Worm (Caenorhabditis elegans) whole organism, L1 larva: ENCODE results near the gene T09F3.7.

Experiments used
- C16A3.4 ChIP-seq: fragments of 150-350 bp; optimal IDR thresholded peaks from 2 replicates; lab custom pipeline; 2014; ENCODE audit warnings: missing biosample characterization, missing genetic modification characterization
- aha-1 ChIP-seq: fragments of 150-350 bp; optimal IDR thresholded peaks from 2 replicates; lab custom pipeline; 2014; ENCODE audit warnings: missing biosample characterization, missing genetic modification characterization
- aly-2 ChIP-seq: fragments of 150-350 bp; optimal IDR thresholded peaks from 2 replicates; lab custom pipeline; 2014; ENCODE audit warnings: missing biosample characterization, missing genetic modification characterization
- blmp-1 ChIP-seq: fragments of 150-350 bp; optimal IDR thresholded peaks from 2 replicates; lab custom pipeline; 2014; ENCODE audit warnings: missing biosample characterization, missing genetic modification characterization
- ceh-8 ChIP-seq: fragments of 200-800 bp; sonication (Bioruptor generic); optimal IDR thresholded peaks from 2 replicates; lab custom pipeline; 2018; ENCODE audit warnings: mild to moderate bottlenecking, missing genetic modification characterization, moderate library complexity, missing compliant biosample characterization
- ceh-82 ChIP-seq, 3 experiments: fragments of 150-350 bp in 1 of 3; sonication (generic microtip) in 2 of 3; optimal IDR thresholded peaks; 2 replicates each; lab custom pipeline; 2014 to 2017; ENCODE audit warnings: missing biosample characterization in 3 of 3, missing genetic modification characterization in 3 of 3
- ces-1 ChIP-seq: fragments of 150-350 bp; optimal IDR thresholded peaks from 2 replicates; lab custom pipeline; 2014; ENCODE audit warnings: missing biosample characterization, missing genetic modification reagents, missing genetic modification characterization
- dpl-1 ChIP-seq, 3 experiments: fragments of 150-350 bp in 2 of 3; sonication (generic microtip) in 1 of 3; optimal IDR thresholded peaks; 2 replicates each; lab custom pipeline; 2014 to 2017; ENCODE audit warnings: missing biosample characterization in 3 of 3, missing genetic modification characterization in 3 of 3, missing genetic modification reagents in 3 of 3
- dsc-1 ChIP-seq: sonication (generic microtip); optimal IDR thresholded peaks from 2 replicates; lab custom pipeline; 2016; ENCODE audit warnings: mild to moderate bottlenecking, missing genetic modification characterization, missing compliant biosample characterization
- efl-1 ChIP-seq, 4 experiments: fragments of 150-350 bp; optimal IDR thresholded peaks in 3 of 4; peaks in 1 of 4; 1 replicate in 1 of 4; 2 replicates in 3 of 4; lab custom pipeline; 2014; ENCODE audit warnings: missing biosample characterization in 2 of 4, missing genetic modification characterization in 2 of 4, missing genetic modification reagents in 2 of 4
- efl-3 ChIP-seq: fragments of 200-800 bp; sonication (Bioruptor generic); optimal IDR thresholded peaks from 2 replicates; lab custom pipeline; 2018; ENCODE audit warnings: mild to moderate bottlenecking, missing genetic modification characterization, missing compliant biosample characterization
- egl-13 ChIP-seq: sonication (generic microtip); optimal IDR thresholded peaks from 2 replicates; lab custom pipeline; 2016; ENCODE audit warnings: missing genotype, missing genetic modification reagents, missing genetic modification characterization, missing compliant biosample characterization
- egl-27 ChIP-seq, 2 experiments: fragments of 150-350 bp in 1 of 2; sonication (generic microtip); optimal IDR thresholded peaks; 3 replicates each; lab custom pipeline; 2017 to 2018; ENCODE audit warnings: missing biosample characterization in 2 of 2, missing genetic modification characterization in 2 of 2, missing genetic modification reagents in 2 of 2
- elt-3 ChIP-seq, 6 experiments: fragments of 150-350 bp in 1 of 6; sonication (generic microtip); optimal IDR thresholded peaks; 2 replicates each; lab custom pipeline; 2017 to 2018; ENCODE audit warnings: missing biosample characterization in 6 of 6, missing genetic modification characterization in 6 of 6, inconsistent platforms in 1 of 6
- ets-5 ChIP-seq: fragments of 200-800 bp; sonication (Bioruptor generic); IDR thresholded peaks from 2 replicates; pipeline ENCODE4 v1.3.6; 2022; ENCODE audit warnings: missing genetic modification characterization, missing compliant biosample characterization
- fkh-10 ChIP-seq: sonication (generic microtip); optimal IDR thresholded peaks from 2 replicates; lab custom pipeline; 2017; ENCODE audit warnings: missing biosample characterization, missing genetic modification reagents, missing genetic modification characterization
- fkh-8 ChIP-seq: sonication (generic microtip); optimal IDR thresholded peaks from 2 replicates; lab custom pipeline; 2016; ENCODE audit warnings: mild to moderate bottlenecking, missing genetic modification characterization, missing compliant biosample characterization
- fos-1 ChIP-seq: fragments of 150-350 bp; optimal IDR thresholded peaks from 2 replicates; lab custom pipeline; 2014; ENCODE audit warnings: missing biosample characterization, missing genetic modification characterization
- irx-1 ChIP-seq: sonication (generic microtip); optimal IDR thresholded peaks from 2 replicates; lab custom pipeline; 2016; ENCODE audit warnings: missing genetic modification characterization, missing compliant biosample characterization
- isw-1 ChIP-seq: fragments of 200-800 bp; sonication (Bioruptor generic); IDR thresholded peaks from 2 replicates; pipeline ENCODE4 v1.3.6; 2022; ENCODE audit warnings: missing genetic modification characterization, missing compliant biosample characterization
- lin-13 ChIP-seq: fragments of 150-350 bp; optimal IDR thresholded peaks from 2 replicates; lab custom pipeline; 2014; ENCODE audit warnings: missing biosample characterization, missing genetic modification reagents, missing genetic modification characterization
- lin-14 ChIP-seq: fragments of 200-800 bp; sonication (Bioruptor generic); optimal IDR thresholded peaks from 2 replicates; lab custom pipeline; 2018; ENCODE audit warnings: mild to moderate bottlenecking, missing genetic modification characterization, moderate library complexity, missing compliant biosample characterization
- lin-35 ChIP-seq, 2 experiments: fragments of 150-350 bp; optimal IDR thresholded peaks; 2 replicates each; lab custom pipeline; 2014; ENCODE audit warnings: missing biosample characterization in 2 of 2, missing genetic modification characterization in 2 of 2, missing genetic modification reagents in 2 of 2
- lir-3 ChIP-seq: sonication (generic microtip); optimal IDR thresholded peaks from 2 replicates; lab custom pipeline; 2016; ENCODE audit warnings: mild to moderate bottlenecking, missing genetic modification characterization, moderate library complexity, missing compliant biosample characterization; ENCODE audit not compliant: poor library complexity
- lsy-2 ChIP-seq, 2 experiments: fragments of 150-350 bp; optimal IDR thresholded peaks; 2 replicates each; lab custom pipeline; 2014; ENCODE audit warnings: missing biosample characterization in 2 of 2, missing genetic modification characterization in 2 of 2
- mab-9 ChIP-seq: fragments of 200-800 bp; sonication (Bioruptor generic); IDR thresholded peaks from 2 replicates; pipeline ENCODE4 v1.3.6; 2022; ENCODE audit warnings: missing genetic modification reagents, missing genetic modification characterization, missing compliant biosample characterization
- mef-2 ChIP-seq: fragments of 150-350 bp; optimal IDR thresholded peaks from 2 replicates; lab custom pipeline; 2014; ENCODE audit warnings: missing biosample characterization, missing genetic modification characterization
- mep-1 ChIP-seq: fragments of 150-350 bp; optimal IDR thresholded peaks from 2 replicates; lab custom pipeline; 2014; ENCODE audit warnings: missing biosample characterization, missing genetic modification characterization
- nhr-20 ChIP-seq: sonication (generic microtip); optimal IDR thresholded peaks from 2 replicates; lab custom pipeline; 2016; ENCODE audit warnings: mild to moderate bottlenecking, missing genetic modification characterization, missing compliant biosample characterization
- nhr-237 ChIP-seq: fragments of 150-350 bp; optimal IDR thresholded peaks from 2 replicates; lab custom pipeline; 2014; ENCODE audit warnings: missing biosample characterization, missing genetic modification characterization
- nhr-28 ChIP-seq: fragments of 150-350 bp; optimal IDR thresholded peaks from 2 replicates; lab custom pipeline; 2014; ENCODE audit warnings: missing biosample characterization, missing genetic modification characterization
- nhr-47 ChIP-seq: sonication (generic microtip); optimal IDR thresholded peaks from 2 replicates; lab custom pipeline; 2016; ENCODE audit warnings: mild to moderate bottlenecking, missing genetic modification characterization, moderate library complexity, missing compliant biosample characterization
- nhr-71 ChIP-seq: sonication (generic microtip); optimal IDR thresholded peaks from 2 replicates; lab custom pipeline; 2016; ENCODE audit warnings: mild to moderate bottlenecking, missing genetic modification characterization, moderate library complexity, missing compliant biosample characterization
- nhr-77 ChIP-seq: fragments of 150-350 bp; optimal IDR thresholded peaks from 2 replicates; lab custom pipeline; 2014; ENCODE audit warnings: missing biosample characterization, missing genetic modification characterization
- nhr-84 ChIP-seq: sonication (generic microtip); optimal IDR thresholded peaks from 2 replicates; lab custom pipeline; 2017; ENCODE audit warnings: missing biosample characterization, missing genetic modification characterization
- nhr-85 ChIP-seq: sonication (generic microtip); peaks from one replicate; lab custom pipeline; 2016; ENCODE audit warnings: missing genetic modification characterization, inconsistent platforms, missing compliant biosample characterization
- nhr-90 ChIP-seq: sonication (generic microtip); optimal IDR thresholded peaks from 2 replicates; lab custom pipeline; 2016; ENCODE audit warnings: mild to moderate bottlenecking, missing genetic modification characterization, missing compliant biosample characterization; ENCODE audit not compliant: poor library complexity
- pqm-1 ChIP-seq: sonication (generic microtip); optimal IDR thresholded peaks from 3 replicates; lab custom pipeline; 2017; ENCODE audit warnings: missing biosample characterization, missing genetic modification characterization
- snpc-4 ChIP-seq: fragments of 150-350 bp; optimal IDR thresholded peaks from 2 replicates; lab custom pipeline; 2014; ENCODE audit warnings: missing biosample characterization, missing genetic modification characterization
- snu-23 ChIP-seq: sonication (generic microtip); optimal IDR thresholded peaks from 2 replicates; lab custom pipeline; 2016; ENCODE audit warnings: missing genetic modification characterization, missing compliant biosample characterization
- swsn-7 ChIP-seq: sonication (generic microtip); optimal IDR thresholded peaks from 2 replicates; lab custom pipeline; 2016; ENCODE audit warnings: missing genetic modification characterization, missing compliant biosample characterization
- tbx-2 ChIP-seq: sonication (generic microtip); optimal IDR thresholded peaks from 2 replicates; lab custom pipeline; 2016; ENCODE audit warnings: missing genetic modification characterization, missing compliant biosample characterization
- unc-30 ChIP-seq: sonication (generic microtip); optimal IDR thresholded peaks from 2 replicates; lab custom pipeline; 2017; ENCODE audit warnings: missing biosample characterization, missing genetic modification characterization
- unc-62 ChIP-seq: fragments of 150-350 bp; optimal IDR thresholded peaks from 2 replicates; lab custom pipeline; 2014; ENCODE audit warnings: missing biosample characterization, missing genetic modification reagents, missing genetic modification characterization
- xbp-1 ChIP-seq: sonication (generic microtip); optimal IDR thresholded peaks from 2 replicates; lab custom pipeline; 2016; ENCODE audit warnings: missing genetic modification characterization, missing compliant biosample characterization
- zag-1 ChIP-seq: fragments of 150-350 bp; optimal IDR thresholded peaks from 2 replicates; lab custom pipeline; 2014; ENCODE audit warnings: missing biosample characterization, missing genetic modification characterization
- ztf-11 ChIP-seq, 2 experiments: sonication (generic microtip); optimal IDR thresholded peaks; 2 replicates each; lab custom pipeline; 2016 to 2017; ENCODE audit warnings: missing genetic modification characterization in 2 of 2, missing biosample characterization in 1 of 2, missing compliant biosample characterization in 1 of 2

The T09F3.7 gene

DNA sequence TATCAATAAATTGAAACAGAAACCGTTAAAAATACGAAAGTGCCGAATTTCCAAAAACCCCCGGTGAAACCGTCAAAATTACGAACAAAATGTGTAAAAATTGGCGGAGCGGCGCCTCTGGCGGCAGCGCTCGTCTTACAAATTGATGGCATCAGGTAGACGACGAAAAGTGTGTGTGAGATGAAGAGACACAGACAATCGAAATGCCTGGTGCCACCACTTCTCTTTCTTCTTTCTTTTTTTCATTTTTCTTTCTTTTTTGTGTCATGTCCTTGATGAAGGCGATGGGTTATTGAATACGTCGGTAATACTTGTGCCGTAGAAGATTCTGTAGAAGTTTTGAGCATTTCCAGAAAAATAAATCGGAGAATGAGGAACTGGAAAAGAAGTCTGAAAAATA is 13.1 kb upstream of the T09F3.7 start (continued):
- TF ChIP-seq isw-1 (GFP tag; lab: Robert Waterston, UW), result no peak
- no peak for TF ChIP-seq egl-13 (tag; lab: Kevin White, UChicago)
- no peak for TF ChIP-seq efl-3
- no peak for TF ChIP-seq dpl-1 (GFP tag; optimal IDR thresholded peaks at IDR 0.05; lab: Kevin White, UChicago)
- no peak for TF ChIP-seq fkh-10 (GFP tag; lab: Kevin White, UChicago)
- TF ChIP-seq mab-9 (GFP tag; lab: Robert Waterston, UW), result no peak
- TF ChIP-seq C16A3.4, result no peak
- TF ChIP-seq unc-30 (tag; lab: Kevin White, UChicago), result no peak
- no peak for TF ChIP-seq mep-1 (tag; lab: Kevin White, UChicago)
- TF ChIP-seq, all 84 proteins: peak for 7

DNA sequence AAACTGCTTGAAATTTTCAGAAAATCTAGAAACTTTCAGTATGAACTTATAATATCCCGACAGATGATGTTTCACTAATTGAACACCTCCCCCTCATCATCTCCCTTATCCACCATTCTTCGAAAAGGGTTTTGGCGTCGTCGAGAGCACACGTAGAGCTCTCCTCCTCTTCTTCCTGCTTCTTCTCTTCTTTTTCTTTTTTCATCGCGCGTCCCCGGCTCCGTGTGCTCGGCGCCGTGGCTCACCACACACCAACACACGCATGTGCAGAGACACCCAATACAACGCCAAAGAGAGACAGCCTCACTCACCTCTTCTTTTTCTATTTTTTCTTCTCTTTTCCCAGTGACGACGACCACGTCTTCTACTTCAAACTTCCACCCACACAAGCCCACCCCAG is 11.4 kb upstream of the T09F3.7 start:
- TF ChIP-seq nhr-71 (peak; percentile 24), nhr-85 (peak; percentile 13), swsn-7 (tag; lab: Kevin White, UChicago) (peak; percentile 0), dsc-1 (tag; lab: Kevin White, UChicago) (peak; percentile 51), fkh-8 (tag; lab: Kevin White, UChicago) (peak; percentile 80), egl-13 (tag; lab: Kevin White, UChicago) (peak; percentile 30), nhr-47 (peak; percentile 16), lin-14 (GFP tag; lab: Kevin White, UChicago) (peak; percentile 43), nhr-237 (tag; lab: Kevin White, UChicago) (no peak), mef-2 (tag; lab: Kevin White, UChicago) (no peak), pqm-1 (no peak), nhr-84 (tag; lab: Kevin White, UChicago) (no peak)

DNA sequence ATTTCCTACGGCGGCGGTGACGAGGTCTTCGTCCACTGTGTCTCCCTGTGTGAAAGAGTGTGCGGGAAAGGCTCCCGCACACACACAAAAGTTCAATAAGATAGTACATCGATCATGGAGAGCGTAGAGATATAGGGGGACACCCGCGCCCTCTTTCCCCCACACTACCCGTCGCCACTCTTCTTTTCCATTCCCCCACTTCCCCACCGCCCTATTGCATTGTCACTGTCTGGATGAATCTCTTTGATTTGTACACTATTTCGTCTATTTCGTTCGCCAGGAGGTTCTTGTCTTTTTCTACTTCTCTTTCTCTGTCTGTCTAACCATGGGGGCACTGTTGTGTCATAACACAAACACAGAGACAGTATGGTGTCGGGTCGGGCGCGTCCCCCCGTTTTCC is 8.7 kb upstream of the T09F3.7 start:
- TF ChIP-seq tbx-2 (tag; lab: Kevin White, UChicago) (peak; percentile 28), lir-3 (peak; percentile 13), ceh-8 (GFP tag; lab: Kevin White, UChicago) (no peak), egl-27 (tag; optimal IDR thresholded peaks at IDR 0.05; lab: Kevin White, UChicago) (peak in 1 of 2 experiments; percentile 39), elt-3 (tag; optimal IDR thresholded peaks at IDR 0.05; lab: Kevin White, UChicago) (no peak), ceh-82 (tag; optimal IDR thresholded peaks at IDR 0.05; lab: Kevin White, UChicago) (peak in 2 of 3 experiments; percentile 30 to 49), xbp-1 (tag; lab: Kevin White, UChicago) (peak; percentile 37), blmp-1 (tag; lab: Kevin White, UChicago) (peak; percentile 72), snu-23 (GFP tag; lab: Kevin White, UChicago) (peak; percentile 70), nhr-77 (tag; lab: Kevin White, UChicago) (peak; percentile 27), lsy-2 (tag; optimal IDR thresholded peaks at IDR 0.05; lab: Kevin White, UChicago) (peak; percentile 11 to 65), lin-13 (GFP tag; lab: Kevin White, UChicago) (peak; percentile 20), dpl-1 (GFP tag; optimal IDR thresholded peaks at IDR 0.05; lab: Kevin White, UChicago) (peak; percentile 15 to 27 (median 27)), ets-5 (GFP tag; lab: Robert Waterston, UW) (no peak), aly-2 (no peak), mep-1 (tag; lab: Kevin White, UChicago) (peak; percentile 42), nhr-90 (tag; lab: Kevin White, UChicago) (peak; percentile 69), dsc-1 (tag; lab: Kevin White, UChicago) (no peak), nhr-71 (peak; percentile 64), efl-1 (optimal IDR thresholded peaks at IDR 0.05; lab: Kevin White, UChicago) (peak; percentile 37 to 41), efl-1 (GFP tag; optimal IDR thresholded peaks at IDR 0.05 in 1 of 2; lab: Kevin White, UChicago) (peak; percentile 9 to 95), swsn-7 (tag; lab: Kevin White, UChicago) (peak; percentile 57), nhr-84 (tag; lab: Kevin White, UChicago) (no peak), C16A3.4 (peak; percentile 27), pqm-1 (no peak), ces-1 (GFP tag; lab: Kevin White, UChicago) (no peak), unc-62 (GFP tag; lab: Kevin White, UChicago) (no peak), aha-1 (tag; lab: Kevin White, UChicago) (no peak), nhr-47 (peak; percentile 53), ztf-11 (tag; optimal IDR thresholded peaks at IDR 0.05; lab: Kevin White, UChicago) (peak in 1 of 2 experiments; percentile 50), snpc-4 (tag; lab: Kevin White, UChicago) (peak; percentile 11), fos-1 (tag; lab: Kevin White, UChicago) (peak; percentile 21), nhr-28 (tag; lab: Kevin White, UChicago) (no peak), lin-14 (GFP tag; lab: Kevin White, UChicago) (peak; percentile 91), nhr-20 (tag; lab: Kevin White, UChicago) (peak; percentile 62), irx-1 (tag; lab: Kevin White, UChicago) (peak; percentile 22), lin-35 (GFP tag; optimal IDR thresholded peaks at IDR 0.05; lab: Kevin White, UChicago) (peak; percentile 54 to 59), nhr-85 (peak; percentile 97), zag-1 (tag; lab: Kevin White, UChicago) (no peak)
